Worm (Caenorhabditis elegans) whole organism, L3 larva: ENCODE data around the gene T26C5.2.

Experiments
- ama-1 ChIP-seq: fragments of 150-350 bp; optimal IDR thresholded peaks from 2 replicates; lab custom pipeline; 2018
- nhr-11 ChIP-seq: fragments of 150-350 bp; optimal IDR thresholded peaks from 2 replicates; lab custom pipeline; 2014; ENCODE audit warnings: missing biosample characterization, missing genetic modification characterization
- nhr-76 ChIP-seq: fragments of 150-350 bp; sonication (generic microtip); optimal IDR thresholded peaks from 5 replicates; lab custom pipeline; 2014; ENCODE audit warnings: missing biosample characterization, missing genetic modification characterization
- zag-1 ChIP-seq: fragments of 150-350 bp; optimal IDR thresholded peaks from 2 replicates; lab custom pipeline; 2014; ENCODE audit warnings: missing biosample characterization, missing genetic modification characterization

- TF ChIP-seq zag-1 (tag; lab: Kevin White, UChicago), result no peak
- no peak for TF ChIP-seq nhr-76 (tag; lab: Kevin White, UChicago)
- no peak for TF ChIP-seq nhr-11
- no peak for TF ChIP-seq ama-1 (lab: Kevin White, UChicago)
Measured at ce11 chrII:9277153-9277552, 44.1 kb downstream of the T26C5.2 start.
